Worm (Caenorhabditis elegans) whole organism, late embryonic: ENCODE measurements around the gene nsy-1.

Source experiments
- K09A11.1 ChIP-seq: sonication (generic microtip); optimal IDR thresholded peaks from 2 replicates; lab custom pipeline; 2017; ENCODE audit warnings: antibody characterized with exemption, mild to moderate bottlenecking, missing genetic modification characterization, missing compliant biosample characterization; ENCODE audit not compliant: insufficient read depth
- Y22D7AL.16 ChIP-seq: sonication (generic microtip); optimal IDR thresholded peaks from 2 replicates; lab custom pipeline; 2016; ENCODE audit warnings: missing genetic modification characterization, missing compliant biosample characterization
- ama-1 ChIP-seq: fragments of 150-350 bp; optimal IDR thresholded peaks from 2 replicates; lab custom pipeline; 2014
- ceh-9 ChIP-seq: sonication (generic microtip); optimal IDR thresholded peaks from 2 replicates; lab custom pipeline; 2016; ENCODE audit warnings: mild to moderate bottlenecking, missing genetic modification characterization, inconsistent platforms, missing compliant biosample characterization
- hlh-13 ChIP-seq: fragments of 200-800 bp; sonication (Bioruptor generic); optimal IDR thresholded peaks from 2 replicates; lab custom pipeline; 2018; ENCODE audit warnings: mild to moderate bottlenecking, missing genetic modification characterization, missing compliant biosample characterization
- nhr-11 ChIP-seq: fragments of 150-350 bp; optimal IDR thresholded peaks from 2 replicates; lab custom pipeline; 2014; ENCODE audit warnings: missing biosample characterization, missing genetic modification characterization
- pag-3 ChIP-seq: sonication (generic microtip); optimal IDR thresholded peaks from 2 replicates; lab custom pipeline; 2016; ENCODE audit warnings: missing compliant biosample characterization, missing genetic modification characterization, borderline replicate concordance
- pha-4 ChIP-seq: fragments of 150-350 bp; optimal IDR thresholded peaks from 2 replicates; lab custom pipeline; 2018; ENCODE audit warnings: missing biosample characterization, missing genetic modification reagents, missing genetic modification characterization
- rnt-1 ChIP-seq: sonication (generic microtip); optimal IDR thresholded peaks from 2 replicates; lab custom pipeline; 2016; ENCODE audit warnings: missing genetic modification characterization, missing compliant biosample characterization

- TF ChIP-seq ama-1 (lab: Kevin White, UChicago) (no peak), pag-3 (tag; lab: Kevin White, UChicago) (no peak), K09A11.1 (tag; lab: Kevin White, UChicago) (no peak), hlh-13 (GFP tag; lab: Kevin White, UChicago) (no peak), pha-4 (tag; lab: Kevin White, UChicago) (no peak), Y22D7AL.16 (tag; lab: Kevin White, UChicago) (no peak), ceh-9 (no peak), nhr-11 (tag; lab: Kevin White, UChicago) (no peak), rnt-1 (tag; lab: Kevin White, UChicago) (no peak)
These were observed 48.1 kb upstream of the nsy-1 start for ce11 chrII:4974448-4974951.
